Fruit fly (Drosophila melanogaster) whole organism, embryonic: Measurements from ENCODE around the gene RpS5b.

ENCODE experiments used
- Atf3 ChIP-seq: fragments of 200-800 bp; sonication (Bioruptor generic); optimal IDR thresholded peaks from 3 replicates; lab custom pipeline; 2016; ENCODE audit warnings: missing biosample characterization, missing genetic modification characterization
- CG10147 ChIP-seq: fragments of 200-800 bp; sonication (Bioruptor generic); optimal IDR thresholded peaks from 2 replicates; lab custom pipeline; 2019; ENCODE audit warnings: missing biosample characterization, mild to moderate bottlenecking, missing genetic modification characterization, moderate library complexity
- CG10209 ChIP-seq: fragments of 200-800 bp; sonication (Bioruptor generic); optimal IDR thresholded peaks from 3 replicates; lab custom pipeline; 2017; ENCODE audit warnings: missing biosample characterization, mild to moderate bottlenecking, missing genetic modification characterization, missing genetic modification reagents
- CG10959 ChIP-seq: fragments of 200-800 bp; sonication (Bioruptor generic); IDR thresholded peaks from 2 replicates; pipeline ENCODE4 v1.3.6; 2022; ENCODE audit warnings: missing biosample characterization, missing genetic modification characterization
- CG11247 ChIP-seq: fragments of 200-800 bp; sonication (Bioruptor generic); IDR thresholded peaks from 2 replicates; pipeline ENCODE4 v1.3.6; 2022; ENCODE audit warnings: missing biosample characterization, missing genetic modification characterization
- CG12071 ChIP-seq: fragments of 200-800 bp; sonication (Bioruptor generic); optimal IDR thresholded peaks from 3 replicates; lab custom pipeline; 2018; ENCODE audit warnings: missing biosample characterization, mild to moderate bottlenecking, missing genetic modification characterization
- CG12219 ChIP-seq: fragments of 200-800 bp; sonication (Bioruptor generic); optimal IDR thresholded peaks from 3 replicates; lab custom pipeline; 2018; ENCODE audit warnings: missing biosample characterization, mild to moderate bottlenecking, missing genetic modification characterization
- CG12769 ChIP-seq: fragments of 200-800 bp; sonication (Bioruptor generic); optimal IDR thresholded peaks from 2 replicates; lab custom pipeline; 2019; ENCODE audit warnings: missing biosample characterization, mild to moderate bottlenecking, missing genetic modification characterization, moderate library complexity
- CG13287 ChIP-seq: fragments of 200-800 bp; sonication (Bioruptor generic); IDR thresholded peaks from 2 replicates; pipeline ENCODE4 v1.3.6; 2022; ENCODE audit warnings: missing biosample characterization, missing genetic modification characterization; ENCODE audit not compliant: partially characterized antibody
- CG15479 ChIP-seq: fragments of 200-800 bp; sonication (Bioruptor generic); optimal IDR thresholded peaks from 3 replicates; lab custom pipeline; 2019; ENCODE audit warnings: missing biosample characterization, mild to moderate bottlenecking, missing genetic modification characterization, moderate library complexity
- CG16779 ChIP-seq: fragments of 200-800 bp; sonication (Bioruptor generic); IDR thresholded peaks from 2 replicates; pipeline ENCODE4 v1.3.6; 2022; ENCODE audit warnings: missing biosample characterization, missing genetic modification characterization
- CG16815 ChIP-seq: fragments of 200-800 bp; sonication (Bioruptor generic); optimal IDR thresholded peaks from 3 replicates; lab custom pipeline; 2017; ENCODE audit warnings: missing biosample characterization, mild to moderate bottlenecking, missing genetic modification characterization
- CG17568 ChIP-seq: fragments of 200-800 bp; sonication (Bioruptor generic); optimal IDR thresholded peaks from 2 replicates; lab custom pipeline; 2018; ENCODE audit warnings: missing biosample characterization, mild to moderate bottlenecking, missing genetic modification characterization, moderate library complexity
- CG18011 ChIP-seq: fragments of 200-800 bp; sonication (Bioruptor generic); optimal IDR thresholded peaks from 2 replicates; lab custom pipeline; 2017; ENCODE audit warnings: missing biosample characterization, missing genetic modification characterization, mild to moderate bottlenecking, moderate library complexity, missing genotype
- CG2678 ChIP-seq: fragments of 200-800 bp; sonication (Bioruptor generic); optimal IDR thresholded peaks from 3 replicates; lab custom pipeline; 2019; ENCODE audit warnings: missing biosample characterization, mild to moderate bottlenecking, missing genetic modification characterization, moderate library complexity
- CG2875 ChIP-seq: fragments of 200-800 bp; sonication (Bioruptor generic); optimal IDR thresholded peaks from 2 replicates; lab custom pipeline; 2017; ENCODE audit warnings: missing biosample characterization, mild to moderate bottlenecking, missing genetic modification characterization, missing genetic modification reagents
- CG31224 ChIP-seq: fragments of 200-800 bp; sonication (Bioruptor generic); IDR thresholded peaks from 2 replicates; pipeline ENCODE4 v1.3.6; 2022; ENCODE audit warnings: missing biosample characterization, missing genetic modification characterization
- CG3163 ChIP-seq: fragments of 200-800 bp; sonication (Bioruptor generic); optimal IDR thresholded peaks from 3 replicates; lab custom pipeline; 2016; ENCODE audit warnings: missing biosample characterization, missing genetic modification characterization
- CG33557 ChIP-seq: fragments of 200-800 bp; sonication (Bioruptor generic); optimal IDR thresholded peaks from 2 replicates; lab custom pipeline; 2019; ENCODE audit warnings: missing biosample characterization, mild to moderate bottlenecking, missing genetic modification characterization, moderate library complexity
- CG3838 ChIP-seq: fragments of 200-800 bp; sonication (Bioruptor generic); optimal IDR thresholded peaks from 3 replicates; lab custom pipeline; 2016; ENCODE audit warnings: missing biosample characterization, missing genetic modification characterization
- CG6654 ChIP-seq: fragments of 200-800 bp; sonication (Bioruptor generic); optimal IDR thresholded peaks from 2 replicates; lab custom pipeline; 2017; ENCODE audit warnings: missing biosample characterization, mild to moderate bottlenecking, missing genetic modification characterization
- CG6689 ChIP-seq: fragments of 200-800 bp; sonication (Bioruptor generic); IDR thresholded peaks from 2 replicates; pipeline ENCODE4 v1.3.6; 2022; ENCODE audit warnings: missing biosample characterization, missing genetic modification characterization
- CG7271 ChIP-seq: fragments of 200-800 bp; sonication (Bioruptor generic); optimal IDR thresholded peaks from 2 replicates; lab custom pipeline; 2018; ENCODE audit warnings: missing biosample characterization, mild to moderate bottlenecking, missing genetic modification characterization, moderate library complexity
- CG7372 ChIP-seq: fragments of 200-800 bp; sonication (Bioruptor generic); IDR thresholded peaks from 2 replicates; pipeline ENCODE4 v1.3.6; 2022; ENCODE audit warnings: missing biosample characterization, missing genetic modification characterization
- CG7987 ChIP-seq: fragments of 200-800 bp; sonication (Bioruptor generic); optimal IDR thresholded peaks from 2 replicates; lab custom pipeline; 2018; ENCODE audit warnings: missing biosample characterization, mild to moderate bottlenecking, missing genetic modification characterization, moderate library complexity
- CG9609 ChIP-seq: fragments of 200-800 bp; sonication (Bioruptor generic); optimal IDR thresholded peaks from 3 replicates; lab custom pipeline; 2016; ENCODE audit warnings: missing biosample characterization, missing genetic modification characterization
- Gsc ChIP-seq: fragments of 200-800 bp; sonication (Bioruptor generic); IDR thresholded peaks from 2 replicates; pipeline ENCODE4 v1.3.6; 2022; ENCODE audit warnings: missing biosample characterization, missing genetic modification characterization
- Lhr ChIP-seq: fragments of 200-800 bp; sonication (Bioruptor generic); optimal IDR thresholded peaks from 3 replicates; lab custom pipeline; 2017; ENCODE audit warnings: mild to moderate bottlenecking, missing biosample characterization, missing genetic modification reagents, missing genetic modification characterization
- Poxn ChIP-seq: fragments of 200-800 bp; sonication (Bioruptor generic); IDR thresholded peaks from 2 replicates; pipeline ENCODE4 v1.3.6; 2022; ENCODE audit warnings: missing biosample characterization, missing genetic modification characterization
- Sry-δ ChIP-seq: fragments of 200-800 bp; sonication (Bioruptor generic); optimal IDR thresholded peaks from 2 replicates; lab custom pipeline; 2016; ENCODE audit warnings: missing biosample characterization, missing genetic modification characterization
- Stat92E ChIP-seq, 3 experiments: fragments of >200 bp in 2 of 3; fragments of 200-800 bp in 1 of 3; sonication (Bioruptor generic) in 1 of 3; optimal IDR thresholded peaks; 2 replicates each; lab custom pipeline; 2017 to 2019; ENCODE audit warnings: missing biosample characterization in 3 of 3, missing genetic modification characterization in 3 of 3, mild to moderate bottlenecking in 1 of 3, moderate library complexity in 1 of 3
- amos ChIP-seq: fragments of 200-800 bp; sonication (Bioruptor generic); IDR thresholded peaks from 2 replicates; pipeline ENCODE4 v1.3.6; 2022; ENCODE audit warnings: missing biosample characterization, missing genetic modification characterization; ENCODE audit not compliant: partially characterized antibody
- cato ChIP-seq: fragments of 200-800 bp; sonication (Bioruptor generic); optimal IDR thresholded peaks from 2 replicates; lab custom pipeline; 2016; ENCODE audit warnings: missing biosample characterization, missing genetic modification characterization, borderline replicate concordance
- chif ChIP-seq, 2 experiments: fragments of 200-800 bp; sonication (Bioruptor generic); optimal IDR thresholded peaks; 3 replicates each; lab custom pipeline; 2016; ENCODE audit warnings: missing biosample characterization in 2 of 2, missing genetic modification characterization in 2 of 2
- disco-r ChIP-seq: fragments of 200-800 bp; sonication (Bioruptor generic); optimal IDR thresholded peaks from 2 replicates; lab custom pipeline; 2016; ENCODE audit warnings: missing biosample characterization, missing genetic modification characterization
- gce ChIP-seq: fragments of 200-800 bp; sonication (Bioruptor generic); IDR thresholded peaks from 3 replicates; pipeline ENCODE4 v1.3.6; 2022; ENCODE audit warnings: missing biosample characterization, missing genetic modification characterization
- her ChIP-seq: fragments of 200-800 bp; sonication (Bioruptor generic); optimal IDR thresholded peaks from 2 replicates; lab custom pipeline; 2016; ENCODE audit warnings: missing biosample characterization, missing genetic modification characterization
- kay ChIP-seq: fragments of 200-800 bp; sonication (Bioruptor generic); optimal IDR thresholded peaks from 2 replicates; lab custom pipeline; 2016; ENCODE audit warnings: missing biosample characterization, missing genetic modification characterization
- ken ChIP-seq: fragments of 200-800 bp; sonication (Bioruptor generic); IDR thresholded peaks from 3 replicates; pipeline ENCODE4 v1.3.6; 2022; ENCODE audit warnings: missing biosample characterization, missing genetic modification characterization
- pzg ChIP-seq: fragments of 200-800 bp; sonication (Bioruptor generic); optimal IDR thresholded peaks from 3 replicates; lab custom pipeline; 2018; ENCODE audit warnings: missing biosample characterization, mild to moderate bottlenecking, missing genetic modification characterization, moderate library complexity
- repo ChIP-seq: fragments of 200-800 bp; sonication (Bioruptor generic); optimal IDR thresholded peaks from 2 replicates; lab custom pipeline; 2016; ENCODE audit warnings: missing biosample characterization, missing genetic modification characterization
- sc ChIP-seq, 3 experiments: fragments of >200 bp in 2 of 3; fragments of 200-800 bp in 1 of 3; sonication (Bioruptor generic) in 1 of 3; optimal IDR thresholded peaks; 2 replicates in 2 of 3; 3 replicates in 1 of 3; lab custom pipeline; 2017; ENCODE audit warnings: mild to moderate bottlenecking in 1 of 3, missing biosample characterization in 1 of 3, missing genetic modification characterization in 1 of 3, missing genetic modification reagents in 1 of 3
- slp2 ChIP-seq: fragments of 200-800 bp; sonication (Bioruptor generic); optimal IDR thresholded peaks from 2 replicates; lab custom pipeline; 2016; ENCODE audit warnings: missing biosample characterization, missing genetic modification characterization
- sr ChIP-seq: fragments of 200-800 bp; sonication (Bioruptor generic); IDR thresholded peaks from 3 replicates; pipeline ENCODE4 v1.3.6; 2022; ENCODE audit warnings: missing biosample characterization, missing genetic modification characterization
- ssp ChIP-seq: fragments of 200-800 bp; sonication (Bioruptor generic); IDR thresholded peaks from 2 replicates; pipeline ENCODE4 v1.3.6; 2022; ENCODE audit warnings: missing biosample characterization, missing genetic modification characterization
- tap ChIP-seq: fragments of 200-800 bp; optimal IDR thresholded peaks from 3 replicates; lab custom pipeline; 2019; ENCODE audit warnings: missing biosample characterization, mild to moderate bottlenecking, missing genetic modification characterization, moderate library complexity
- tll ChIP-seq, 2 experiments: fragments of 200-800 bp in 1 of 2; fragments of >200 bp in 1 of 2; sonication (Bioruptor generic) in 1 of 2; optimal IDR thresholded peaks; 2 replicates each; lab custom pipeline; 2017 to 2019; ENCODE audit warnings: missing biosample characterization in 2 of 2, missing genetic modification characterization in 2 of 2, mild to moderate bottlenecking in 1 of 2, moderate library complexity in 1 of 2
- trh ChIP-seq: fragments of 200-800 bp; sonication (Bioruptor generic); optimal IDR thresholded peaks from 2 replicates; lab custom pipeline; 2016; ENCODE audit warnings: missing biosample characterization, missing genetic modification characterization
- z ChIP-seq: fragments of 200-800 bp; sonication (Bioruptor generic); IDR thresholded peaks from 3 replicates; pipeline ENCODE4 v1.3.6; 2022; ENCODE audit warnings: missing biosample characterization, missing genetic modification characterization

Gene RpS5b

dm6 chr3R:14875274-14875964 lies 25.9 kb downstream of the RpS5b start, which contains the start of gene btsz:
Gene btsz, minus strand, starts transcription at chr3R:14875488.
- no peak for TF ChIP-seq ssp (GFP tag; lab: Robert Waterston, UW)
- peak; percentile 78 for TF ChIP-seq CG16779
- no peak for TF ChIP-seq chif (GFP tag; optimal IDR thresholded peaks at IDR 0.05; lab: Kevin White, UChicago)
- TF ChIP-seq CG2678 (tag; lab: Kevin White, UChicago): peak; percentile 83
- TF ChIP-seq CG9609 (GFP tag; lab: Kevin White, UChicago): no peak
- TF ChIP-seq sc (optimal IDR thresholded peaks at IDR 0.05; lab: Kevin White, UChicago): no peak
- no peak for TF ChIP-seq sc (GFP tag; optimal IDR thresholded peaks at IDR 0.05; lab: Kevin White, UChicago)
- no peak for TF ChIP-seq CG11247
- no peak for TF ChIP-seq gce (GFP tag; lab: Robert Waterston, UW)
- 0 out of 2 replicates have a peak, but pooled peaks have one; percentile 31 for TF ChIP-seq CG6689
- TF ChIP-seq Gsc: no peak
- TF ChIP-seq sr: no peak
- no peak for TF ChIP-seq Stat92E (GFP tag; optimal IDR thresholded peaks at IDR 0.05; lab: Kevin White, UChicago)
- TF ChIP-seq CG12071 (GFP tag; lab: Kevin White, UChicago): no peak
- no peak for TF ChIP-seq CG13287 (GFP tag; lab: Robert Waterston, UW)
- no peak for TF ChIP-seq CG18011 (GFP tag; lab: Kevin White, UChicago)
- TF ChIP-seq slp2 (GFP tag; lab: Kevin White, UChicago): no peak
- TF ChIP-seq CG7271 (tag; lab: Kevin White, UChicago): no peak
- no peak for TF ChIP-seq tll (GFP tag; optimal IDR thresholded peaks at IDR 0.05; lab: Kevin White, UChicago)
- TF ChIP-seq tap (tag; lab: Kevin White, UChicago): no peak
- TF ChIP-seq Lhr (GFP tag; lab: Kevin White, UChicago): no peak
- no peak for TF ChIP-seq CG33557
- no peak for TF ChIP-seq z (GFP tag; lab: Robert Waterston, UW)
- no peak for TF ChIP-seq CG12769 (tag; lab: Kevin White, UChicago)
- no peak for TF ChIP-seq CG10959 (GFP tag; lab: Robert Waterston, UW)
- TF ChIP-seq CG2875 (GFP tag; lab: Kevin White, UChicago): no peak
- no peak; the same call in 1 of the 2 replicates for TF ChIP-seq amos
- TF ChIP-seq CG7372: no peak
- no peak for TF ChIP-seq cato (GFP tag; lab: Kevin White, UChicago)
- no peak for TF ChIP-seq her (GFP tag; lab: Kevin White, UChicago)
- no peak for TF ChIP-seq repo (GFP tag; lab: Kevin White, UChicago)
- TF ChIP-seq CG3838 (GFP tag; lab: Kevin White, UChicago): no peak
- peak; percentile 72 for TF ChIP-seq CG10147 (GFP tag; lab: Kevin White, UChicago)
- no peak for TF ChIP-seq CG3163 (GFP tag; lab: Kevin White, UChicago)
- TF ChIP-seq CG12219 (GFP tag; lab: Kevin White, UChicago): no peak
- peak; percentile 38 for TF ChIP-seq CG10209 (GFP tag; lab: Kevin White, UChicago)
- TF ChIP-seq CG16815 (GFP tag; lab: Kevin White, UChicago): no peak
- no peak for TF ChIP-seq kay (GFP tag; lab: Kevin White, UChicago)
- no peak for TF ChIP-seq CG17568 (GFP tag; lab: Kevin White, UChicago)
- TF ChIP-seq pzg (GFP tag; lab: Kevin White, UChicago): no peak
- TF ChIP-seq Atf3: no peak
- TF ChIP-seq ken: no peak
- TF ChIP-seq disco-r (GFP tag; lab: Kevin White, UChicago): no peak
- TF ChIP-seq CG7987 (GFP tag; lab: Kevin White, UChicago): no peak
- no peak for TF ChIP-seq Poxn
- TF ChIP-seq CG15479 (GFP tag; lab: Kevin White, UChicago): no peak
- TF ChIP-seq CG6654: no peak
- TF ChIP-seq trh (GFP tag; lab: Kevin White, UChicago): no peak
- no peak for TF ChIP-seq Sry-δ (GFP tag; lab: Kevin White, UChicago)
- TF ChIP-seq CG31224 (GFP tag; lab: Robert Waterston, UW): no peak
